Worm (Caenorhabditis elegans) whole organism, L1 larva: ENCODE results near the gene C37H5.13.

Experiments
- C04F5.9 ChIP-seq: sonication (generic microtip); optimal IDR thresholded peaks from 2 replicates; lab custom pipeline; 2016; ENCODE audit warnings: missing genetic modification characterization, missing compliant biosample characterization
- Y116A8C.19 ChIP-seq: sonication (generic microtip); optimal IDR thresholded peaks from 2 replicates; lab custom pipeline; 2016; ENCODE audit warnings: missing compliant biosample characterization, missing genetic modification characterization, borderline replicate concordance
- ama-1 ChIP-seq: fragments of 150-350 bp; optimal IDR thresholded peaks from 2 replicates; lab custom pipeline; 2014
- ceh-82 ChIP-seq, 3 experiments: fragments of 150-350 bp in 1 of 3; sonication (generic microtip) in 2 of 3; optimal IDR thresholded peaks; 2 replicates each; lab custom pipeline; 2014 to 2017; ENCODE audit warnings: missing biosample characterization in 3 of 3, missing genetic modification characterization in 3 of 3
- ces-1 ChIP-seq: fragments of 150-350 bp; optimal IDR thresholded peaks from 2 replicates; lab custom pipeline; 2014; ENCODE audit warnings: missing biosample characterization, missing genetic modification reagents, missing genetic modification characterization
- dsc-1 ChIP-seq: sonication (generic microtip); optimal IDR thresholded peaks from 2 replicates; lab custom pipeline; 2016; ENCODE audit warnings: mild to moderate bottlenecking, missing genetic modification characterization, missing compliant biosample characterization
- efl-1 ChIP-seq, 4 experiments: fragments of 150-350 bp; optimal IDR thresholded peaks in 3 of 4; peaks in 1 of 4; 1 replicate in 1 of 4; 2 replicates in 3 of 4; lab custom pipeline; 2014; ENCODE audit warnings: missing biosample characterization in 2 of 4, missing genetic modification characterization in 2 of 4, missing genetic modification reagents in 2 of 4
- efl-3 ChIP-seq: fragments of 200-800 bp; sonication (Bioruptor generic); optimal IDR thresholded peaks from 2 replicates; lab custom pipeline; 2018; ENCODE audit warnings: mild to moderate bottlenecking, missing genetic modification characterization, missing compliant biosample characterization
- fkh-10 ChIP-seq: sonication (generic microtip); optimal IDR thresholded peaks from 2 replicates; lab custom pipeline; 2017; ENCODE audit warnings: missing biosample characterization, missing genetic modification reagents, missing genetic modification characterization
- fkh-4 ChIP-seq: sonication (generic microtip); optimal IDR thresholded peaks from 2 replicates; lab custom pipeline; 2016; ENCODE audit warnings: missing compliant biosample characterization, missing genetic modification characterization, borderline replicate concordance
- fkh-8 ChIP-seq: sonication (generic microtip); optimal IDR thresholded peaks from 2 replicates; lab custom pipeline; 2016; ENCODE audit warnings: mild to moderate bottlenecking, missing genetic modification characterization, missing compliant biosample characterization
- grh-1 ChIP-seq: fragments of 200-800 bp; sonication (Bioruptor generic); IDR thresholded peaks from 2 replicates; pipeline ENCODE4 v1.3.6; 2022; ENCODE audit warnings: missing genetic modification reagents, missing genetic modification characterization, missing compliant biosample characterization
- hlh-4 ChIP-seq: sonication (generic microtip); optimal IDR thresholded peaks from 2 replicates; lab custom pipeline; 2016; ENCODE audit warnings: mild to moderate bottlenecking, missing genetic modification characterization, missing compliant biosample characterization
- lin-13 ChIP-seq: fragments of 150-350 bp; optimal IDR thresholded peaks from 2 replicates; lab custom pipeline; 2014; ENCODE audit warnings: missing biosample characterization, missing genetic modification reagents, missing genetic modification characterization
- lin-14 ChIP-seq: fragments of 200-800 bp; sonication (Bioruptor generic); optimal IDR thresholded peaks from 2 replicates; lab custom pipeline; 2018; ENCODE audit warnings: mild to moderate bottlenecking, missing genetic modification characterization, moderate library complexity, missing compliant biosample characterization
- lin-15B ChIP-seq: fragments of 150-350 bp; sonication (generic microtip); optimal IDR thresholded peaks from 3 replicates; lab custom pipeline; 2014; ENCODE audit warnings: missing biosample characterization, missing genetic modification characterization
- lsy-2 ChIP-seq, 2 experiments: fragments of 150-350 bp; optimal IDR thresholded peaks; 2 replicates each; lab custom pipeline; 2014; ENCODE audit warnings: missing biosample characterization in 2 of 2, missing genetic modification characterization in 2 of 2
- mdl-1 ChIP-seq, 2 experiments: fragments of 150-350 bp; optimal IDR thresholded peaks; 2 replicates each; lab custom pipeline; 2014 to 2017; ENCODE audit warnings: missing biosample characterization in 2 of 2, missing genetic modification characterization in 2 of 2, inconsistent platforms in 1 of 2
- mef-2 ChIP-seq: fragments of 150-350 bp; optimal IDR thresholded peaks from 2 replicates; lab custom pipeline; 2014; ENCODE audit warnings: missing biosample characterization, missing genetic modification characterization
- mep-1 ChIP-seq: fragments of 150-350 bp; optimal IDR thresholded peaks from 2 replicates; lab custom pipeline; 2014; ENCODE audit warnings: missing biosample characterization, missing genetic modification characterization
- nhr-11 ChIP-seq: fragments of 150-350 bp; optimal IDR thresholded peaks from 2 replicates; lab custom pipeline; 2014; ENCODE audit warnings: missing biosample characterization, missing genetic modification characterization
- nhr-12 ChIP-seq: sonication (generic microtip); optimal IDR thresholded peaks from 2 replicates; lab custom pipeline; 2017; ENCODE audit warnings: missing biosample characterization, missing genetic modification characterization
- nhr-19 ChIP-seq: fragments of 200-800 bp; sonication (Bioruptor generic); conservative IDR thresholded peaks from 2 replicates; pipeline ENCODE4 v1.3.6; 2022; ENCODE audit warnings: missing genetic modification characterization, missing compliant biosample characterization
- nhr-47 ChIP-seq: sonication (generic microtip); optimal IDR thresholded peaks from 2 replicates; lab custom pipeline; 2016; ENCODE audit warnings: mild to moderate bottlenecking, missing genetic modification characterization, moderate library complexity, missing compliant biosample characterization
- nhr-71 ChIP-seq: sonication (generic microtip); optimal IDR thresholded peaks from 2 replicates; lab custom pipeline; 2016; ENCODE audit warnings: mild to moderate bottlenecking, missing genetic modification characterization, moderate library complexity, missing compliant biosample characterization
- nhr-85 ChIP-seq: sonication (generic microtip); peaks from one replicate; lab custom pipeline; 2016; ENCODE audit warnings: missing genetic modification characterization, inconsistent platforms, missing compliant biosample characterization
- nhr-90 ChIP-seq: sonication (generic microtip); optimal IDR thresholded peaks from 2 replicates; lab custom pipeline; 2016; ENCODE audit warnings: mild to moderate bottlenecking, missing genetic modification characterization, missing compliant biosample characterization; ENCODE audit not compliant: poor library complexity
- rnt-1 ChIP-seq: sonication (generic microtip); optimal IDR thresholded peaks from 2 replicates; lab custom pipeline; 2016; ENCODE audit warnings: mild to moderate bottlenecking, missing genetic modification characterization, moderate library complexity, missing compliant biosample characterization
- skn-1 ChIP-seq: fragments of 150-350 bp; optimal IDR thresholded peaks from 2 replicates; lab custom pipeline; 2014; ENCODE audit warnings: missing biosample characterization, missing genetic modification characterization
- snpc-4 ChIP-seq: fragments of 150-350 bp; optimal IDR thresholded peaks from 2 replicates; lab custom pipeline; 2014; ENCODE audit warnings: missing biosample characterization, missing genetic modification characterization
- unc-86 ChIP-seq: sonication (generic microtip); optimal IDR thresholded peaks from 2 replicates; lab custom pipeline; 2016; ENCODE audit warnings: missing genetic modification characterization, missing compliant biosample characterization
- vab-15 ChIP-seq: sonication (generic microtip); optimal IDR thresholded peaks from 2 replicates; lab custom pipeline; 2017; ENCODE audit warnings: missing genotype, mild to moderate bottlenecking, missing genetic modification characterization, missing compliant biosample characterization
- zag-1 ChIP-seq: fragments of 150-350 bp; optimal IDR thresholded peaks from 2 replicates; lab custom pipeline; 2014; ENCODE audit warnings: missing biosample characterization, missing genetic modification characterization
- zip-4 ChIP-seq: fragments of 200-800 bp; sonication (Bioruptor generic); optimal IDR thresholded peaks from 2 replicates; lab custom pipeline; 2018; ENCODE audit warnings: mild to moderate bottlenecking, missing genetic modification characterization, moderate library complexity, missing compliant biosample characterization
- ztf-4 ChIP-seq: fragments of 150-350 bp; optimal IDR thresholded peaks from 2 replicates; lab custom pipeline; 2014; ENCODE audit warnings: missing biosample characterization, missing genetic modification characterization

Gene C37H5.13

ce11 chrV:4870627-4871026, 7.9 kb upstream of the C37H5.13 start (continued):
- TF ChIP-seq nhr-19 (GFP tag; lab: Robert Waterston, UW) (no peak), rnt-1 (no peak), efl-1 (optimal IDR thresholded peaks at IDR 0.05; lab: Kevin White, UChicago) (no peak), efl-1 (GFP tag; optimal IDR thresholded peaks at IDR 0.05 in 1 of 2; lab: Kevin White, UChicago) (no peak), fkh-10 (no peak), C04F5.9 (tag; lab: Kevin White, UChicago) (no peak), nhr-47 (peak; percentile 49), ces-1 (GFP tag; lab: Kevin White, UChicago) (no peak), mdl-1 (tag; optimal IDR thresholded peaks at IDR 0.05; lab: Kevin White, UChicago) (no peak), efl-3 (GFP tag; lab: Kevin White, UChicago) (no peak), zip-4 (GFP tag; lab: Kevin White, UChicago) (no peak), mef-2 (tag; lab: Kevin White, UChicago) (no peak), nhr-11 (peak; percentile 68), lin-13 (GFP tag; lab: Kevin White, UChicago) (no peak), hlh-4 (tag; lab: Kevin White, UChicago) (peak; percentile 73), lsy-2 (tag; optimal IDR thresholded peaks at IDR 0.05; lab: Kevin White, UChicago) (no peak), skn-1 (tag; lab: Kevin White, UChicago) (no peak), nhr-12 (no peak), nhr-90 (no peak)

ce11 chrV:4868698-4869097, 5.9 kb upstream of the C37H5.13 start:
- TF ChIP-seq mep-1 (tag; lab: Kevin White, UChicago), result no peak
- peak; percentile 94 for TF ChIP-seq dsc-1 (tag; lab: Kevin White, UChicago)
- peak; percentile 77 for TF ChIP-seq fkh-4 (tag; lab: Kevin White, UChicago)
- TF ChIP-seq, all 84 proteins: peak for 2

- TF ChIP-seq hlh-4 (tag; lab: Kevin White, UChicago), result peak; percentile 59
- TF ChIP-seq nhr-71 (tag; lab: Kevin White, UChicago), result peak; percentile 46
- TF ChIP-seq lin-14 (GFP tag; lab: Kevin White, UChicago), result peak; percentile 21
- peak; percentile 18 for TF ChIP-seq unc-86 (tag; lab: Kevin White, UChicago)
- peak; percentile 52 for TF ChIP-seq fkh-8 (tag; lab: Kevin White, UChicago)
- TF ChIP-seq lin-15B (tag; lab: Kevin White, UChicago), result no peak
- no peak for TF ChIP-seq Y116A8C.19
- peak; percentile 32 for TF ChIP-seq dsc-1 (tag; lab: Kevin White, UChicago)
Observed at ce11 chrV:4867535-4867934, 4.8 kb upstream of the C37H5.13 start.

ce11 chrV:4865364-4865763, 2.6 kb upstream of the C37H5.13 start, which contains the start of gene srd-32:
Gene srd-32, plus strand, starts transcription at chrV:4865664.
- TF ChIP-seq ceh-82 (tag; optimal IDR thresholded peaks at IDR 0.05; lab: Kevin White, UChicago), result no peak
- TF ChIP-seq dsc-1 (tag; lab: Kevin White, UChicago), result peak; percentile 68

ce11 chrV:4864330-4864729, 1.6 kb upstream of the C37H5.13 start:
- TF ChIP-seq ztf-4 (tag; lab: Kevin White, UChicago) (no peak), fkh-4 (tag; lab: Kevin White, UChicago) (peak; percentile 78), ceh-82 (tag; optimal IDR thresholded peaks at IDR 0.05; lab: Kevin White, UChicago) (no peak), zag-1 (tag; lab: Kevin White, UChicago) (no peak), ama-1 (lab: Kevin White, UChicago) (no peak), grh-1 (GFP tag; lab: Robert Waterston, UW) (no peak), dsc-1 (tag; lab: Kevin White, UChicago) (peak; percentile 92), snpc-4 (tag; lab: Kevin White, UChicago) (no peak), nhr-85 (no peak), fkh-8 (tag; lab: Kevin White, UChicago) (peak; percentile 4), vab-15 (no peak)
